Worm (Caenorhabditis elegans) whole organism, young adult: ENCODE data around the gene Y46H3C.5.

ENCODE experiments used
- C06A6.2 ChIP-seq: fragments of 200-800 bp; sonication (Bioruptor generic); conservative IDR thresholded peaks from 2 replicates; pipeline ENCODE4 v1.3.6; 2022; ENCODE audit warnings: missing genetic modification characterization, missing compliant biosample characterization
- F23B12.7 ChIP-seq: sonication (generic microtip); optimal IDR thresholded peaks from 2 replicates; lab custom pipeline; 2017; ENCODE audit warnings: missing genetic modification characterization, mild to moderate bottlenecking, missing compliant biosample characterization, antibody characterized with exemption, moderate library complexity; ENCODE audit not compliant: insufficient read depth
- attf-6 ChIP-seq: fragments of 200-800 bp; sonication (Bioruptor generic); IDR thresholded peaks from 2 replicates; pipeline ENCODE4 v1.3.6; 2022; ENCODE audit warnings: missing genetic modification reagents, missing genetic modification characterization, missing compliant biosample characterization
- bed-2 ChIP-seq: fragments of 200-800 bp; sonication (Bioruptor generic); IDR thresholded peaks from 2 replicates; pipeline ENCODE4 v1.3.6; 2022; ENCODE audit warnings: missing genetic modification reagents, missing genetic modification characterization, missing compliant biosample characterization
- dox-1 ChIP-seq: fragments of 200-800 bp; sonication (Bioruptor generic); IDR thresholded peaks from 2 replicates; pipeline ENCODE4 v1.3.6; 2022; ENCODE audit warnings: missing genetic modification reagents, missing genetic modification characterization, missing compliant biosample characterization
- egrh-3 ChIP-seq: fragments of 200-800 bp; sonication (Bioruptor generic); IDR thresholded peaks from 2 replicates; pipeline ENCODE4 v1.3.6; 2022; ENCODE audit warnings: missing genetic modification reagents, missing genetic modification characterization, missing compliant biosample characterization
- madf-10 ChIP-seq: sonication (generic microtip); optimal IDR thresholded peaks from 2 replicates; lab custom pipeline; 2016; ENCODE audit warnings: mild to moderate bottlenecking, missing genetic modification characterization, missing compliant biosample characterization
- snpc-4 ChIP-seq, 5 experiments: fragments of 150-350 bp in 1 of 5; sonication (generic microtip) in 4 of 5; optimal IDR thresholded peaks; 2 replicates each; lab custom pipeline; 2014 to 2018; ENCODE audit warnings: missing genetic modification characterization in 5 of 5, missing biosample characterization in 3 of 5, antibody characterized with exemption in 2 of 5, mild to moderate bottlenecking in 2 of 5, missing compliant biosample characterization in 2 of 5, missing genotype in 2 of 5, moderate library complexity in 2 of 5, missing genetic modification reagents in 1 of 5
- tbp1 ChIP-seq: fragments of 200-800 bp; sonication (Bioruptor generic); optimal IDR thresholded peaks from 2 replicates; lab custom pipeline; 2018; ENCODE audit warnings: mild to moderate bottlenecking, missing genetic modification characterization, missing compliant biosample characterization
- tlf-1 ChIP-seq: fragments of 200-800 bp; sonication (Bioruptor generic); optimal IDR thresholded peaks from 2 replicates; lab custom pipeline; 2018; ENCODE audit warnings: mild to moderate bottlenecking, missing genetic modification characterization, missing compliant biosample characterization

DNA sequence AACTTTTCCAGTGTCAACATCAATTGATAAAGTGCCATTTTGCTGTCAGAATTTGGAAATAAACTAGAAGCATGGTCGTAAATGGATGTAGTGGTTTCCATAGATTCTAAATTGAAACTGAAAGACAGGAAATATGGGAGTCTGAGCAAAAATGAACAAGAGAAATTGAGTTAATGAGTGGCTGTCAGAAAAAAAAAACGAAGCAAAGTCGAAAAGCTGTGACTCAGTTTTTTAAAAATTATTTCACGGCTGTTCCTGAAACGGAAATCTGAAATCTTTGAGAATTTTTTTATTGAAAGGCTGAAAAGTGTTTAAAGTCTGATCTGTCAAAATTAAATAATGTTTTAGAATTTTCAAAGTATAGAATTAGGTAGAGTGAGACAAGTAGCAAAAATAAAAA is 14.1 kb downstream of the Y46H3C.5 start, which contains the start of gene srw-98:
- TF ChIP-seq egrh-3 (GFP tag; lab: Robert Waterston, UW) (no peak), tbp1 (GFP tag; lab: Kevin White, UChicago) (no peak), F23B12.7 (tag; lab: Kevin White, UChicago) (no peak), snpc-4 (GFP tag; optimal IDR thresholded peaks at IDR 0.05; lab: Kevin White, UChicago) (no peak), snpc-4 (tag; optimal IDR thresholded peaks at IDR 0.05; lab: Kevin White, UChicago) (no peak), tlf-1 (GFP tag; lab: Kevin White, UChicago) (no peak), bed-2 (no peak), dox-1 (GFP tag; lab: Robert Waterston, UW) (no peak), attf-6 (no peak), C06A6.2 (GFP tag; lab: Robert Waterston, UW) (no peak), madf-10 (tag; lab: Kevin White, UChicago) (no peak)
